Fruit fly (Drosophila melanogaster) whole organism, embryonic: ENCODE measurements around the gene Schip1.
A peak's percentile ranks its signal among the peaks of the same experiment; 100 is the strongest.

Source experiments
- CG1024 ChIP-seq: fragments of 200-800 bp; sonication (Bioruptor generic); IDR thresholded peaks from 2 replicates; pipeline ENCODE4 v1.3.6; 2022; ENCODE audit warnings: missing biosample characterization, missing genetic modification characterization
- CG10979 ChIP-seq: fragments of 200-800 bp; sonication (Bioruptor generic); optimal IDR thresholded peaks from 2 replicates; lab custom pipeline; 2018; ENCODE audit warnings: missing biosample characterization, mild to moderate bottlenecking, missing genetic modification characterization, moderate library complexity
- CG12155 ChIP-seq: fragments of 200-800 bp; sonication (Bioruptor generic); optimal IDR thresholded peaks from 3 replicates; lab custom pipeline; 2016; ENCODE audit warnings: missing biosample characterization, missing genetic modification characterization
- CG12659 ChIP-seq: fragments of 200-800 bp; sonication (Bioruptor generic); optimal IDR thresholded peaks from 3 replicates; lab custom pipeline; 2017; ENCODE audit warnings: mild to moderate bottlenecking, missing biosample characterization, missing genetic modification reagents, missing genetic modification characterization
- CG12942 ChIP-seq: fragments of 200-800 bp; sonication (Bioruptor generic); optimal IDR thresholded peaks from 3 replicates; lab custom pipeline; 2016; ENCODE audit warnings: missing biosample characterization, missing genetic modification characterization
- CG14050 ChIP-seq: fragments of 200-800 bp; sonication (Bioruptor generic); IDR thresholded peaks from 3 replicates; pipeline ENCODE4 v1.3.6; 2022; ENCODE audit warnings: missing biosample characterization, missing genetic modification characterization
- CG16779 ChIP-seq: fragments of 200-800 bp; sonication (Bioruptor generic); IDR thresholded peaks from 2 replicates; pipeline ENCODE4 v1.3.6; 2022; ENCODE audit warnings: missing biosample characterization, missing genetic modification characterization
- CG17385 ChIP-seq: fragments of 200-800 bp; sonication (Bioruptor generic); optimal IDR thresholded peaks from 3 replicates; lab custom pipeline; 2018; ENCODE audit warnings: missing biosample characterization, mild to moderate bottlenecking, missing genetic modification characterization
- CG18764 ChIP-seq: fragments of 200-800 bp; sonication (Bioruptor generic); optimal IDR thresholded peaks from 3 replicates; lab custom pipeline; 2016; ENCODE audit warnings: missing biosample characterization, missing genetic modification characterization
- CG33557 ChIP-seq: fragments of 200-800 bp; sonication (Bioruptor generic); optimal IDR thresholded peaks from 2 replicates; lab custom pipeline; 2019; ENCODE audit warnings: missing biosample characterization, mild to moderate bottlenecking, missing genetic modification characterization, moderate library complexity
- CG34224 ChIP-seq: fragments of 200-800 bp; sonication (Bioruptor generic); IDR thresholded peaks from 3 replicates; pipeline ENCODE4 v1.3.6; 2022; ENCODE audit warnings: missing biosample characterization, missing genetic modification characterization; ENCODE audit not compliant: partially characterized antibody
- CG3995 ChIP-seq: fragments of 200-800 bp; sonication (Bioruptor generic); optimal IDR thresholded peaks from 3 replicates; lab custom pipeline; 2016; ENCODE audit warnings: missing biosample characterization, missing genetic modification characterization
- CG4424 ChIP-seq: fragments of 200-800 bp; sonication (Bioruptor generic); optimal IDR thresholded peaks from 3 replicates; lab custom pipeline; 2016; ENCODE audit warnings: missing biosample characterization, missing genetic modification characterization
- CG4820 ChIP-seq: fragments of 200-800 bp; sonication (Bioruptor generic); optimal IDR thresholded peaks from 3 replicates; lab custom pipeline; 2016; ENCODE audit warnings: missing biosample characterization, missing genetic modification characterization
- CG5180 ChIP-seq: fragments of 200-800 bp; sonication (Bioruptor generic); optimal IDR thresholded peaks from 3 replicates; lab custom pipeline; 2017; ENCODE audit warnings: missing biosample characterization, missing genetic modification characterization, mild to moderate bottlenecking, moderate library complexity, missing genetic modification reagents
- CG7745 ChIP-seq: fragments of 200-800 bp; sonication (Bioruptor generic); optimal IDR thresholded peaks from 2 replicates; lab custom pipeline; 2018; ENCODE audit warnings: missing biosample characterization, mild to moderate bottlenecking, missing genetic modification characterization, moderate library complexity
- CG8359 ChIP-seq: fragments of 200-800 bp; sonication (Bioruptor generic); optimal IDR thresholded peaks from 2 replicates; lab custom pipeline; 2017; ENCODE audit warnings: missing biosample characterization, mild to moderate bottlenecking, missing genetic modification characterization, borderline replicate concordance
- CG8478 ChIP-seq: fragments of >200 bp; optimal IDR thresholded peaks from 2 replicates; lab custom pipeline; 2018
- CG8924 ChIP-seq: fragments of 200-800 bp; optimal IDR thresholded peaks from 3 replicates; lab custom pipeline; 2019; ENCODE audit warnings: missing biosample characterization, mild to moderate bottlenecking, missing genetic modification characterization, moderate library complexity
- CG9797 ChIP-seq: fragments of 200-800 bp; sonication (Bioruptor generic); optimal IDR thresholded peaks from 3 replicates; lab custom pipeline; 2018; ENCODE audit warnings: missing biosample characterization, mild to moderate bottlenecking, missing genetic modification characterization
- CHES-1-like ChIP-seq: fragments of 200-800 bp; sonication (Bioruptor generic); optimal IDR thresholded peaks from 2 replicates; lab custom pipeline; 2016; ENCODE audit warnings: missing biosample characterization, missing genetic modification characterization
- Camta ChIP-seq: fragments of 200-800 bp; sonication (Bioruptor generic); optimal IDR thresholded peaks from 2 replicates; lab custom pipeline; 2016; ENCODE audit warnings: missing biosample characterization, missing genetic modification characterization
- Chrac-16 ChIP-seq: fragments of 200-800 bp; sonication (Bioruptor generic); optimal IDR thresholded peaks from 3 replicates; lab custom pipeline; 2016; ENCODE audit warnings: missing biosample characterization, missing genetic modification characterization
- Dll ChIP-seq: fragments of 200-800 bp; sonication (Bioruptor generic); IDR thresholded peaks from 4 replicates; pipeline ENCODE4 v1.3.6; 2022; ENCODE audit warnings: missing biosample characterization, missing genetic modification characterization; ENCODE audit not compliant: partially characterized antibody
- H2.0 ChIP-seq: fragments of 200-800 bp; sonication (Bioruptor generic); IDR thresholded peaks from 2 replicates; pipeline ENCODE4 v1.3.6; 2022; ENCODE audit warnings: missing biosample characterization, missing genetic modification characterization
- HHEX ChIP-seq: fragments of 200-800 bp; sonication (Bioruptor generic); optimal IDR thresholded peaks from 3 replicates; lab custom pipeline; 2017; ENCODE audit warnings: missing biosample characterization, mild to moderate bottlenecking, missing genetic modification characterization, missing genetic modification reagents
- HLHmδ ChIP-seq: fragments of 200-800 bp; sonication (Bioruptor generic); optimal IDR thresholded peaks from 2 replicates; lab custom pipeline; 2018; ENCODE audit warnings: missing biosample characterization, mild to moderate bottlenecking, missing genetic modification characterization, moderate library complexity
- NC2β ChIP-seq: fragments of 200-800 bp; sonication (Bioruptor generic); optimal IDR thresholded peaks from 2 replicates; lab custom pipeline; 2016; ENCODE audit warnings: missing biosample characterization, missing genetic modification characterization
- Neu2 ChIP-seq: fragments of 200-800 bp; sonication (Bioruptor generic); optimal IDR thresholded peaks from 3 replicates; lab custom pipeline; 2016; ENCODE audit warnings: missing biosample characterization, missing genetic modification characterization, borderline replicate concordance
- NfI ChIP-seq: fragments of 200-800 bp; sonication (Bioruptor generic); optimal IDR thresholded peaks from 3 replicates; lab custom pipeline; 2018; ENCODE audit warnings: missing biosample characterization, mild to moderate bottlenecking, missing genetic modification characterization, moderate library complexity
- Opbp ChIP-seq: fragments of 200-800 bp; sonication (Bioruptor generic); IDR thresholded peaks from 3 replicates; pipeline ENCODE4 v1.3.6; 2022; ENCODE audit warnings: missing biosample characterization, missing genetic modification characterization; ENCODE audit not compliant: partially characterized antibody
- Poxn ChIP-seq: fragments of 200-800 bp; sonication (Bioruptor generic); IDR thresholded peaks from 2 replicates; pipeline ENCODE4 v1.3.6; 2022; ENCODE audit warnings: missing biosample characterization, missing genetic modification characterization
- Rfx ChIP-seq: fragments of 200-800 bp; sonication (Bioruptor generic); IDR thresholded peaks from 2 replicates; pipeline ENCODE4 v1.3.6; 2022; ENCODE audit warnings: missing biosample characterization, missing genetic modification characterization
- ash1 ChIP-seq: fragments of 200-800 bp; sonication (Bioruptor generic); optimal IDR thresholded peaks from 2 replicates; lab custom pipeline; 2018; ENCODE audit warnings: missing biosample characterization, mild to moderate bottlenecking, missing genetic modification characterization
- grn ChIP-seq: fragments of 200-800 bp; sonication (Bioruptor generic); optimal IDR thresholded peaks from 3 replicates; lab custom pipeline; 2017; ENCODE audit warnings: missing biosample characterization, missing genetic modification characterization
- jumu ChIP-seq: fragments of 200-800 bp; sonication (Bioruptor generic); optimal IDR thresholded peaks from 3 replicates; lab custom pipeline; 2016; ENCODE audit warnings: missing biosample characterization, missing genetic modification characterization
- lola ChIP-seq, 3 experiments: fragments of >200 bp in 2 of 3; fragments of 200-800 bp in 1 of 3; sonication (Bioruptor generic) in 1 of 3; optimal IDR thresholded peaks; 2 replicates each; lab custom pipeline; 2017 to 2019; ENCODE audit warnings: missing biosample characterization in 3 of 3, missing genetic modification characterization in 3 of 3, mild to moderate bottlenecking in 1 of 3, moderate library complexity in 1 of 3
- maf-S ChIP-seq: fragments of 200-800 bp; sonication (Bioruptor generic); optimal IDR thresholded peaks from 2 replicates; lab custom pipeline; 2016; ENCODE audit warnings: missing biosample characterization, missing genetic modification characterization
- nau ChIP-seq: fragments of 200-800 bp; sonication (Bioruptor generic); optimal IDR thresholded peaks from 3 replicates; lab custom pipeline; 2017; ENCODE audit warnings: missing biosample characterization, mild to moderate bottlenecking, missing genetic modification characterization, missing genetic modification reagents
- onecut ChIP-seq: fragments of 200-800 bp; sonication (Bioruptor generic); IDR thresholded peaks from 2 replicates; pipeline ENCODE4 v1.3.6; 2022; ENCODE audit warnings: missing biosample characterization, missing genetic modification characterization
- org-1 ChIP-seq: fragments of 200-800 bp; sonication (Bioruptor generic); optimal IDR thresholded peaks from 2 replicates; lab custom pipeline; 2017; ENCODE audit warnings: missing biosample characterization, missing genetic modification characterization
- pzg ChIP-seq: fragments of 200-800 bp; sonication (Bioruptor generic); optimal IDR thresholded peaks from 3 replicates; lab custom pipeline; 2018; ENCODE audit warnings: missing biosample characterization, mild to moderate bottlenecking, missing genetic modification characterization, moderate library complexity
- schlank ChIP-seq: fragments of 200-800 bp; sonication (Bioruptor generic); optimal IDR thresholded peaks from 2 replicates; lab custom pipeline; 2018; ENCODE audit warnings: missing biosample characterization, mild to moderate bottlenecking, missing genetic modification characterization
- sd ChIP-seq: fragments of 200-800 bp; sonication (Bioruptor generic); optimal IDR thresholded peaks from 3 replicates; lab custom pipeline; 2018; ENCODE audit warnings: missing biosample characterization, mild to moderate bottlenecking, missing genetic modification characterization, moderate library complexity
- so ChIP-seq: fragments of 200-800 bp; sonication (Bioruptor generic); IDR thresholded peaks from 3 replicates; pipeline ENCODE4 v1.3.6; 2022; ENCODE audit warnings: missing biosample characterization, missing genetic modification characterization
- sob ChIP-seq: fragments of 200-800 bp; sonication (Bioruptor generic); IDR thresholded peaks from 2 replicates; pipeline ENCODE4 v1.3.6; 2022; ENCODE audit warnings: missing biosample characterization, missing genetic modification characterization
- sr ChIP-seq: fragments of 200-800 bp; sonication (Bioruptor generic); IDR thresholded peaks from 3 replicates; pipeline ENCODE4 v1.3.6; 2022; ENCODE audit warnings: missing biosample characterization, missing genetic modification characterization
- stwl ChIP-seq: fragments of 200-800 bp; sonication (Bioruptor generic); optimal IDR thresholded peaks from 3 replicates; lab custom pipeline; 2018; ENCODE audit warnings: missing biosample characterization, mild to moderate bottlenecking, missing genetic modification characterization, moderate library complexity
- tap ChIP-seq: fragments of 200-800 bp; optimal IDR thresholded peaks from 3 replicates; lab custom pipeline; 2019; ENCODE audit warnings: missing biosample characterization, mild to moderate bottlenecking, missing genetic modification characterization, moderate library complexity
- twi ChIP-seq: fragments of 200-800 bp; optimal IDR thresholded peaks from 2 replicates; lab custom pipeline; 2019; ENCODE audit warnings: missing biosample characterization, mild to moderate bottlenecking, missing genetic modification characterization, moderate library complexity
- zen ChIP-seq: fragments of 200-800 bp; sonication (Bioruptor generic); optimal IDR thresholded peaks from 3 replicates; lab custom pipeline; 2018; ENCODE audit warnings: missing biosample characterization, mild to moderate bottlenecking, missing genetic modification characterization, moderate library complexity

Schip1 gene

DNA sequence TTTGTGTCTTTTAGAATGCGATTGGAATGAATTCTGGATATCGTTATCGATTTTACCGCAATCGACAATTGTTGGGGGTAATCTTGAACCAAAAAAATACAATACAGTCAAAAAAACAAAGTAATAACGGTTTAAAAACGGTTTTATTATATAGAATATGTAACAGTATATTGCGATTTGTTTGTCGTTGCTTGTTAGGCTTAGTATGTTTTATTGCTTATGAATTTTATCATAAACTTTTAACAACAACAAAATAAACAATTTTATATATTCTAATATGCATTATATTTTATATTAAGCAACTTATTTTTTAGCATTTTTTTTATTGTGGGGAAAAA lies 31.1 kb downstream of the Schip1 start, which contains the start of gene CYLD (continued):
- peak; percentile 60 for TF ChIP-seq CG4820 (GFP tag; lab: Kevin White, UChicago)
- TF ChIP-seq CG12155 (GFP tag; lab: Kevin White, UChicago): peak; percentile 41
- TF ChIP-seq lola (GFP tag; optimal IDR thresholded peaks at IDR 0.05; lab: Kevin White, UChicago): peak in 1 of 3 experiments; percentile 56
- peak; percentile 67 for TF ChIP-seq stwl
- TF ChIP-seq Dll (GFP tag; lab: Robert Waterston, UW): peak; percentile 58; the same call in 1 of the 4 replicates
- TF ChIP-seq CG4424 (GFP tag; lab: Kevin White, UChicago): peak; percentile 71
- peak; percentile 62 for TF ChIP-seq zen (tag; lab: Kevin White, UChicago)
- TF ChIP-seq Neu2 (GFP tag; lab: Kevin White, UChicago): no peak
- TF ChIP-seq CG12942 (GFP tag; lab: Kevin White, UChicago): peak; percentile 60
- no peak for TF ChIP-seq CG3995 (GFP tag; lab: Kevin White, UChicago)
- TF ChIP-seq onecut (GFP tag; lab: Robert Waterston, UW): peak; percentile 59
- no peak for TF ChIP-seq sr
- TF ChIP-seq nau (GFP tag; lab: Kevin White, UChicago): no peak
- TF ChIP-seq CG16779 (GFP tag; lab: Robert Waterston, UW): no peak
- TF ChIP-seq sob (GFP tag; lab: Robert Waterston, UW): peak; percentile 66; the same call in 1 of the 2 replicates
- peak; percentile 75 for TF ChIP-seq CG17385
- TF ChIP-seq CG9797 (GFP tag; lab: Kevin White, UChicago): no peak
- no peak for TF ChIP-seq CG8359 (GFP tag; lab: Kevin White, UChicago)
- no peak for TF ChIP-seq NC2β
- TF ChIP-seq HLHmδ (GFP tag; lab: Kevin White, UChicago): no peak
- TF ChIP-seq Rfx (GFP tag; lab: Robert Waterston, UW): peak; percentile 74; the same call in 1 of the 2 replicates
- peak; percentile 67 for TF ChIP-seq CG12659 (GFP tag; lab: Kevin White, UChicago)
- no peak for TF ChIP-seq CG7745
- peak; percentile 27 for TF ChIP-seq CHES-1-like (GFP tag; lab: Kevin White, UChicago)
- peak; percentile 47 for TF ChIP-seq NfI (GFP tag; lab: Kevin White, UChicago)
- no peak for TF ChIP-seq Opbp (GFP tag; lab: Robert Waterston, UW)
- peak; percentile 32 for TF ChIP-seq pzg (GFP tag; lab: Kevin White, UChicago)
- TF ChIP-seq Chrac-16 (GFP tag; lab: Kevin White, UChicago): peak; percentile 60
- no peak for TF ChIP-seq grn
- no peak for TF ChIP-seq CG8478 (lab: Kevin White, UChicago)
- peak; percentile 32 for TF ChIP-seq org-1 (GFP tag; lab: Kevin White, UChicago)
- peak; percentile 35; the same call in 1 of the 3 replicates for TF ChIP-seq CG34224 (GFP tag; lab: Robert Waterston, UW)
- no peak for TF ChIP-seq maf-S (GFP tag; lab: Kevin White, UChicago)
- no peak for TF ChIP-seq jumu (GFP tag; lab: Kevin White, UChicago)
- TF ChIP-seq HHEX: peak; percentile 33
- TF ChIP-seq sd (tag; lab: Kevin White, UChicago): peak; percentile 65
- peak; percentile 42 for TF ChIP-seq CG18764
- no peak for TF ChIP-seq ash1
- peak; percentile 72 for TF ChIP-seq CG10979 (tag; lab: Kevin White, UChicago)
- TF ChIP-seq Camta (GFP tag; lab: Kevin White, UChicago): peak; percentile 5
- no peak for TF ChIP-seq CG5180
- TF ChIP-seq H2.0: peak; percentile 66
- TF ChIP-seq so (GFP tag; lab: Robert Waterston, UW): no peak
- peak; percentile 83 for TF ChIP-seq CG8924 (tag; lab: Kevin White, UChicago)
- TF ChIP-seq Poxn: no peak
- TF ChIP-seq tap (tag; lab: Kevin White, UChicago): peak; percentile 68
- peak; percentile 6 for TF ChIP-seq CG33557 (GFP tag; lab: Kevin White, UChicago)
- TF ChIP-seq twi: peak; percentile 9
- no peak for TF ChIP-seq schlank (tag; lab: Kevin White, UChicago)
- peak; percentile 44; the same call in 1 of the 2 replicates for TF ChIP-seq CG1024 (GFP tag; lab: Robert Waterston, UW)
- TF ChIP-seq CG14050 (GFP tag; lab: Robert Waterston, UW): peak; percentile 47; the same call in 1 of the 3 replicates
